Fruit fly (Drosophila melanogaster) S2 (cell line): Measurements from ENCODE around the gene CG9288.

ENCODE experiments used
- CG8478 ChIP-seq: fragments of >200 bp; optimal IDR thresholded peaks from 2 replicates; lab custom pipeline; 2018
- CTCF ChIP-seq, 2 experiments: fragments of >200 bp; optimal IDR thresholded peaks; 2 replicates each; lab custom pipeline; 2018

DNA sequence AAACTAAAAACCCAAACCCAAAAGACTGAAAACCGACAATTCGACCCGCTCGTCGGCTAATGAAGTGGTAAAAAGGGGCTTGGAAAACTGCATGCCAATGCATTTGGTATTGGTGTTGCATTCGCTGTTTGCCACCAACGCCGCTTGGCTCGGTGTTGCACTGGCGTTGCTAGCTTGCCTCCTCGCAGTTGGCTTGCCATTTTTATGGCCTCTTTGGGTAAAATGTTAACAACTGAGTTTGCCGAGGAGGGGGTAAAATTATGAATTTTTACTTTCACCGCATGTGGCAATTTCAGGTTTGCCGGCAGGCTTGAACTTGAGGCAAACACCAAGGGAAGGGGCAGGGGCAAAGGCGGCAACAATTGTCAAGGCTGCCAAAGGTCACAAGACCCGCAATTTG is 9.2 kb downstream of the CG9288 start:
- TF ChIP-seq CTCF (optimal IDR thresholded peaks at IDR 0.05; lab: Kevin White, UChicago) (no peak), CG8478 (lab: Kevin White, UChicago) (no peak)
